Fruit fly (Drosophila melanogaster) whole organism, prepupa: Measurements from ENCODE around the gene Chd64.

Experiments
- Blimp-1 ChIP-seq: fragments of 200-800 bp; sonication (Bioruptor generic); optimal IDR thresholded peaks from 3 replicates; lab custom pipeline; 2017; ENCODE audit warnings: missing biosample characterization, missing genetic modification characterization, mild to moderate bottlenecking, moderate library complexity, missing genetic modification reagents
- CG10631 ChIP-seq: fragments of 200-800 bp; sonication (Bioruptor generic); optimal IDR thresholded peaks from 2 replicates; lab custom pipeline; 2016; ENCODE audit warnings: missing biosample characterization, missing genetic modification characterization
- CG11294 ChIP-seq: fragments of 200-800 bp; sonication (Bioruptor generic); IDR thresholded peaks from 2 replicates; pipeline ENCODE4 v1.3.6; 2022; ENCODE audit warnings: missing biosample characterization, missing genetic modification characterization
- CG11762 ChIP-seq: fragments of 200-800 bp; sonication (Bioruptor generic); optimal IDR thresholded peaks from 3 replicates; lab custom pipeline; 2016; ENCODE audit warnings: missing biosample characterization, missing genetic modification characterization; ENCODE audit not compliant: insufficient read depth
- CG15336 ChIP-seq: fragments of 200-800 bp; sonication (Bioruptor generic); IDR thresholded peaks from 2 replicates; pipeline ENCODE4 v1.3.6; 2022; ENCODE audit warnings: missing biosample characterization, missing genetic modification characterization
- CG16779 ChIP-seq: fragments of 200-800 bp; sonication (Bioruptor generic); optimal IDR thresholded peaks from 3 replicates; lab custom pipeline; 2017; ENCODE audit warnings: missing biosample characterization, mild to moderate bottlenecking, missing genetic modification characterization
- CG3032 ChIP-seq: fragments of 200-800 bp; optimal IDR thresholded peaks from 2 replicates; lab custom pipeline; 2019; ENCODE audit warnings: missing biosample characterization, mild to moderate bottlenecking, missing genetic modification characterization, moderate library complexity
- CG3919 ChIP-seq: fragments of 200-800 bp; sonication (Bioruptor generic); optimal IDR thresholded peaks from 3 replicates; lab custom pipeline; 2016; ENCODE audit warnings: missing biosample characterization, missing genetic modification characterization
- CG6163 ChIP-seq: fragments of 200-800 bp; sonication (Bioruptor generic); IDR thresholded peaks from 3 replicates; pipeline ENCODE4 v1.3.6; 2022; ENCODE audit warnings: missing biosample characterization, missing genetic modification characterization
- CG6792 ChIP-seq: fragments of 200-800 bp; sonication (Bioruptor generic); optimal IDR thresholded peaks from 3 replicates; lab custom pipeline; 2016; ENCODE audit warnings: missing biosample characterization, missing genetic modification characterization
- CG6808 ChIP-seq: fragments of 200-800 bp; sonication (Bioruptor generic); optimal IDR thresholded peaks from 3 replicates; lab custom pipeline; 2017; ENCODE audit warnings: missing biosample characterization, missing genetic modification characterization, mild to moderate bottlenecking, moderate library complexity, missing genetic modification reagents
- CG6854 ChIP-seq: fragments of 200-800 bp; sonication (Bioruptor generic); optimal IDR thresholded peaks from 2 replicates; lab custom pipeline; 2017; ENCODE audit warnings: missing biosample characterization, mild to moderate bottlenecking, missing genetic modification characterization
- CG8119 ChIP-seq: fragments of 200-800 bp; sonication (Bioruptor generic); IDR thresholded peaks from 3 replicates; pipeline ENCODE4 v1.3.6; 2022; ENCODE audit warnings: missing biosample characterization, missing genetic modification characterization
- CG8632 ChIP-seq: fragments of 200-800 bp; sonication (Bioruptor generic); optimal IDR thresholded peaks from 3 replicates; lab custom pipeline; 2016; ENCODE audit warnings: missing biosample characterization, missing genetic modification characterization
- Eip75B ChIP-seq: fragments of 200-800 bp; sonication (Bioruptor generic); optimal IDR thresholded peaks from 3 replicates; lab custom pipeline; 2016; ENCODE audit warnings: missing biosample characterization, missing genetic modification characterization
- Eip93F ChIP-seq: fragments of 200-800 bp; sonication (Bioruptor generic); optimal IDR thresholded peaks from 2 replicates; lab custom pipeline; 2016; ENCODE audit warnings: missing biosample characterization, mild to moderate bottlenecking, missing genetic modification characterization
- Ets21C ChIP-seq: fragments of 200-800 bp; sonication (Bioruptor generic); optimal IDR thresholded peaks from 3 replicates; lab custom pipeline; 2016; ENCODE audit warnings: missing biosample characterization, missing genetic modification characterization
- Ets96B ChIP-seq: fragments of 200-800 bp; optimal IDR thresholded peaks from 2 replicates; lab custom pipeline; 2019; ENCODE audit warnings: missing biosample characterization, mild to moderate bottlenecking, missing genetic modification characterization, moderate library complexity
- Gug ChIP-seq: fragments of 200-800 bp; sonication (Bioruptor generic); IDR thresholded peaks from 2 replicates; pipeline ENCODE4 v1.3.6; 2022; ENCODE audit warnings: missing biosample characterization, missing genetic modification characterization
- Hr38 ChIP-seq: sonication (Bioruptor generic); optimal IDR thresholded peaks from 2 replicates; lab custom pipeline; 2016; ENCODE audit warnings: missing biosample characterization, missing genetic modification characterization
- Hr39 ChIP-seq: fragments of 200-800 bp; sonication (Bioruptor generic); optimal IDR thresholded peaks from 2 replicates; lab custom pipeline; 2016; ENCODE audit warnings: missing biosample characterization, missing genetic modification characterization
- Hr4 ChIP-seq: fragments of 200-800 bp; sonication (Bioruptor generic); optimal IDR thresholded peaks from 3 replicates; lab custom pipeline; 2016; ENCODE audit warnings: missing biosample characterization, missing genetic modification characterization
- Lpt ChIP-seq: fragments of 200-800 bp; sonication (Bioruptor generic); optimal IDR thresholded peaks from 3 replicates; lab custom pipeline; 2016; ENCODE audit warnings: missing biosample characterization, missing genetic modification characterization
- Met ChIP-seq: fragments of 200-800 bp; sonication (Bioruptor generic); optimal IDR thresholded peaks from 3 replicates; lab custom pipeline; 2016; ENCODE audit warnings: missing biosample characterization, missing genetic modification characterization
- OdsH ChIP-seq: fragments of 200-800 bp; sonication (Bioruptor generic); optimal IDR thresholded peaks from 3 replicates; lab custom pipeline; 2016; ENCODE audit warnings: missing biosample characterization, missing genetic modification characterization
- Sox14 ChIP-seq: fragments of 200-800 bp; sonication (Bioruptor generic); optimal IDR thresholded peaks from 3 replicates; lab custom pipeline; 2016; ENCODE audit warnings: missing biosample characterization, missing genetic modification characterization
- Sox15 ChIP-seq: fragments of 200-800 bp; sonication (Bioruptor generic); optimal IDR thresholded peaks from 3 replicates; lab custom pipeline; 2016; ENCODE audit warnings: missing biosample characterization, missing genetic modification characterization
- achi ChIP-seq: fragments of 200-800 bp; sonication (Bioruptor generic); optimal IDR thresholded peaks from 3 replicates; lab custom pipeline; 2016; ENCODE audit warnings: missing biosample characterization, missing genetic modification characterization
- acj6 ChIP-seq: fragments of 200-800 bp; sonication (Bioruptor generic); optimal IDR thresholded peaks from 3 replicates; lab custom pipeline; 2016; ENCODE audit warnings: missing biosample characterization, missing genetic modification characterization
- dac ChIP-seq: fragments of 200-800 bp; sonication (Bioruptor generic); optimal IDR thresholded peaks from 2 replicates; lab custom pipeline; 2017; ENCODE audit warnings: missing biosample characterization, mild to moderate bottlenecking, missing genetic modification characterization
- esn ChIP-seq: fragments of 200-800 bp; sonication (Bioruptor generic); optimal IDR thresholded peaks from 2 replicates; lab custom pipeline; 2016; ENCODE audit warnings: missing biosample characterization, mild to moderate bottlenecking, missing genetic modification characterization, moderate library complexity
- fd59A ChIP-seq: fragments of 200-800 bp; sonication (Bioruptor generic); optimal IDR thresholded peaks from 2 replicates; lab custom pipeline; 2017; ENCODE audit warnings: missing biosample characterization, mild to moderate bottlenecking, missing genetic modification characterization, missing genetic modification reagents
- fd85E ChIP-seq: fragments of 200-800 bp; sonication (Bioruptor generic); optimal IDR thresholded peaks from 3 replicates; lab custom pipeline; 2016; ENCODE audit warnings: missing biosample characterization, missing genetic modification characterization
- fkh ChIP-seq: fragments of 200-800 bp; sonication (Bioruptor generic); optimal IDR thresholded peaks from 3 replicates; lab custom pipeline; 2017; ENCODE audit warnings: missing biosample characterization, mild to moderate bottlenecking, missing genetic modification characterization, moderate library complexity
- lz ChIP-seq: fragments of 200-800 bp; sonication (Bioruptor generic); optimal IDR thresholded peaks from 3 replicates; lab custom pipeline; 2016; ENCODE audit warnings: missing biosample characterization, missing genetic modification characterization
- net ChIP-seq: fragments of 200-800 bp; sonication (Bioruptor generic); optimal IDR thresholded peaks from 3 replicates; lab custom pipeline; 2016; ENCODE audit warnings: missing biosample characterization, missing genetic modification characterization
- spab ChIP-seq: fragments of 200-800 bp; sonication (Bioruptor generic); optimal IDR thresholded peaks from 2 replicates; lab custom pipeline; 2017; ENCODE audit warnings: missing biosample characterization, mild to moderate bottlenecking, missing genetic modification characterization, missing genetic modification reagents
- ss ChIP-seq, 2 experiments: fragments of 200-800 bp; sonication (Bioruptor generic); optimal IDR thresholded peaks; 2 replicates in 1 of 2; 3 replicates in 1 of 2; lab custom pipeline; 2017 to 2018; ENCODE audit warnings: mild to moderate bottlenecking in 2 of 2, missing biosample characterization in 2 of 2, missing genetic modification characterization in 2 of 2, moderate library complexity in 1 of 2
- svp ChIP-seq: fragments of 200-800 bp; sonication (Bioruptor generic); peaks from one replicate; lab custom pipeline; 2016; ENCODE audit warnings: missing biosample characterization, missing genetic modification characterization
- topi ChIP-seq: fragments of 200-800 bp; sonication (Bioruptor generic); optimal IDR thresholded peaks from 3 replicates; lab custom pipeline; 2016; ENCODE audit warnings: missing biosample characterization, missing genetic modification characterization
- vri ChIP-seq: fragments of 200-800 bp; sonication (Bioruptor generic); optimal IDR thresholded peaks from 3 replicates; lab custom pipeline; 2016; ENCODE audit warnings: missing biosample characterization, mild to moderate bottlenecking, missing genetic modification characterization

Chd64 gene

DNA sequence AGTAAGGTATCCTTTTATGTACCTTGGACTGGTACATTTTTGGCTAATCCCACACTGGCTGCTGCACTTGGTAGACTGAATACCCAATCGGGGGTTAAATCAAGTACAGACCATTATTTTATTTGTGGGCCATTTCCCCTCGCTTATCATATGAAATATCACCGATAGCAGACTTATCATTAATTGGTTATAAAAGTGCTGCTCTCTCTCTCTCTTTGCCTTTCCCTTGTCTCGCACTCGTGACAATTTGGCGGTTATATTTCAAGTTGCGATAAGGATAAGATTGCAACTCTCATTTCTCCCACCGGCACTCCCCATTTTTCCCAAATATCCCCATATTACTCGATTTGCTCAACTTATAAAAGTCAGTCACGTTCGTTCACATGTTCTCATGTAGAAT, 6.5 kb downstream of the Chd64 start:
- TF ChIP-seq svp, result peak; percentile 16
- peak; percentile 74 for TF ChIP-seq Eip93F (GFP tag; lab: Kevin White, UChicago)
- TF ChIP-seq OdsH (GFP tag; lab: Kevin White, UChicago), result no peak
- no peak for TF ChIP-seq Blimp-1 (GFP tag; lab: Kevin White, UChicago)
- TF ChIP-seq vri (GFP tag; lab: Kevin White, UChicago), result peak; percentile 25
- TF ChIP-seq Hr4 (GFP tag; lab: Kevin White, UChicago), result no peak

DNA sequence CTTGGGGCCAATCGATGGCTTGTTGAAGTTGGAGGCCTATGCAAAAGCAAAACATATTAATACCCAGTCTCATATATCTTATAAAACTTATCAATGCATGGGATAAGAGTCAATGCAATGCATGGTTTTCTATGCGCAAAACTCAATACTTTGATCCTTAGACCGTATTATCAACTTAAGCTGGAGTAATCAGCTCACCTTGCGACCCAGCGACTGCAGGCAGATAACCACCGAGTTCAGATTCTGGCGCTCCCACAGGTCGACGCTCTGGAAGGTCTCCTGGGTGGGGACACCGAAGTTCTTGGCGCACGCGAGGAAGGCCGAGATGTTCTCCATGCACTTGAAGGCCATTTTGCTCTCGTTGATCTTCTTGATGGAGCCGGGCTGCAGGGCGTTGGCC, 7.1 kb downstream of the Chd64 start:
- TF ChIP-seq Hr39 (no peak), svp (peak; percentile 97), Hr38 (GFP tag; lab: Kevin White, UChicago) (no peak)

DNA sequence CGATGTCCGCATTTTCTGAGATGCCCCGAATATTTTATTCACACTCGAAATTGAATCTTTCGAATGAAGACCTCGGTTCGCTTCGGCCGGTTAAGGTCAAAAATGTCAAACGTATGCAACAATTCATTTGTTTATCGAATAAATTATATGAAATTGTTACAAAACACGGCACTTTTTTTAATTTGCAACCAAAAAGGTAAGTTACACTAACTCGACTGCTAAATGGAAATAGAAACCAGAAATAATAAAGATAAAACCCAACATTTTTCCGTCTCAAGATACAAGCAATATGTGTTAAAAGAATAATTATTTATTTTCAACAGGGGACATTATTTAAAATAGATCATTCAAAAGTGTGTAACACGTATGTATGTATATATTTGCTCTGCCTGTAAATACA, 8.2 kb downstream of the Chd64 start:
- no peak for TF ChIP-seq acj6 (GFP tag; lab: Kevin White, UChicago)
- TF ChIP-seq svp, result peak; percentile 64

DNA sequence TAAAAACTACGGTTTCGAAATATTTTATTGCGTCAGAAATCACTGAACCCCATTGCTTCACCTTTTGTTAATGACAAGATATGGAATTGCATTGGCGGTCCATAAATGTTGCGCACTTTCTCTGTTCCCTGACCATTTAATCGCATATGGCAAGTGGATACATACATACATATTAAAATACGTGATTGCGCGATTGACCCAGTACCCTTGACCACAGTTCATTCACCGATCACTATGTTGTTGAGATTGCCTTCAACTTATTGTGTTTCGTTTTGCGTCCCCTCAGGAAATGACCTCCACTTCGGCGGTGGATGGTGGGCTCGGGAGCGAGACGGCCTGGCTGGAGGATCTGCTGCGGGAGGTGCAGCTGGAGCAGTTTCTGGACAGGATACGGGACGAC, 12.0 kb downstream of the Chd64 start:
- TF ChIP-seq Hr38 (GFP tag; lab: Kevin White, UChicago) (no peak), vri (GFP tag; lab: Kevin White, UChicago) (peak; percentile 2), svp (peak; percentile 82)
- TF ChIP-seq, all 60 proteins: peak for 2

DNA sequence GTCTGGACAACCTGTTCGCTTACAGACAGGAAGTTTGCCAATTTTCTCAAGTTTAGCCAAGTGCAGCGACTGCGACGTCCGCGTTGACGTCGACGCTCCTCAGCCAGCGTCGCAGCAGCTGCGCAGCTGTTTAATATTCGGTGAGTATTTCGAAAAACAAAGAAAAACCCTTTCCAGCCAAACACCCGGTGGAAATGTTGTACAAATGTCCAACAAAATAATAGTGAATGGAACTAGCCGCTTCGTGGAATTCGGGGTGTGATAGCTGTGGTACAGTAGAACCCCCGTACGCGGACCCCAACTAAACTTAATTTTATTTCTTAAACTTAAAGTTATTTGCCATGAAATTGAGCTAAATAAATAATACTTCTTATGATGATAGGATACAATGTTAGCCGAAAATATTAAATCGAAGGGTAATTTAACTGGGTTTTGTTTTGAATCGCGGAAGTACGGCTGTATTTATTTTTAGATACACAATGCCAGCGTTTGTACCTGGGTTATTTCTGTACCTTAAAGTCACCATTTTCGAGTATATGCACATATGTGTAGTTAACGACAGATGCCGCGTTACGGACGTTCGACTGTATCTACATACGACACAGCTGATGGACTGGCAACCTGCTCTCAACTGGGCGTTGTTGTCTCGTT, 13.2 kb downstream of the Chd64 start:
- TF ChIP-seq CG16779, result peak; percentile 16
- TF ChIP-seq CG15336 (GFP tag; lab: Robert Waterston, UW), result peak; percentile 71
- no peak for TF ChIP-seq CG6854 (GFP tag; lab: Kevin White, UChicago)
- TF ChIP-seq ss (GFP tag; optimal IDR thresholded peaks at IDR 0.05; lab: Kevin White, UChicago), result peak; percentile 51 to 77
- TF ChIP-seq svp, result peak; percentile 79
- TF ChIP-seq Hr39, result peak; percentile 60
- TF ChIP-seq CG8632, result peak; percentile 49
- peak; percentile 68 for TF ChIP-seq CG6808
- TF ChIP-seq Ets21C (GFP tag; lab: Kevin White, UChicago), result peak; percentile 25
- no peak for TF ChIP-seq fd85E
- TF ChIP-seq net, result peak; percentile 52
- TF ChIP-seq fkh (GFP tag; lab: Kevin White, UChicago), result peak; percentile 6
- TF ChIP-seq dac (GFP tag; lab: Kevin White, UChicago), result peak; percentile 51
- TF ChIP-seq lz (GFP tag; lab: Kevin White, UChicago), result peak; percentile 49
- TF ChIP-seq CG10631 (GFP tag; lab: Kevin White, UChicago), result peak; percentile 24
- TF ChIP-seq Eip93F (GFP tag; lab: Kevin White, UChicago), result peak; percentile 26
- TF ChIP-seq achi (GFP tag; lab: Kevin White, UChicago), result peak; percentile 68
- TF ChIP-seq CG6163, result peak; percentile 53; the same call in 2 of the 3 replicates
- peak; percentile 56 for TF ChIP-seq CG11762 (GFP tag; lab: Kevin White, UChicago)
- TF ChIP-seq Hr38 (GFP tag; lab: Kevin White, UChicago), result no peak
- TF ChIP-seq topi (GFP tag; lab: Kevin White, UChicago), result peak; percentile 64
- peak; percentile 74 for TF ChIP-seq CG8119 (GFP tag; lab: Robert Waterston, UW)
- TF ChIP-seq Lpt (GFP tag; lab: Kevin White, UChicago), result peak; percentile 44
- TF ChIP-seq Ets96B, result peak; percentile 53
- peak; percentile 72 for TF ChIP-seq Eip75B (GFP tag; lab: Kevin White, UChicago)
- peak; percentile 69 for TF ChIP-seq CG3032 (tag; lab: Kevin White, UChicago)
- TF ChIP-seq Blimp-1 (GFP tag; lab: Kevin White, UChicago), result no peak
- TF ChIP-seq Sox15, result peak; percentile 36
- no peak; the same call in 1 of the 2 replicates for TF ChIP-seq Gug (GFP tag; lab: Robert Waterston, UW)
- peak; percentile 55 for TF ChIP-seq Sox14 (GFP tag; lab: Kevin White, UChicago)
- TF ChIP-seq Met (GFP tag; lab: Kevin White, UChicago), result peak; percentile 67
- peak; percentile 27; the same call in 1 of the 2 replicates for TF ChIP-seq CG11294 (GFP tag; lab: Robert Waterston, UW)
- no peak for TF ChIP-seq vri (GFP tag; lab: Kevin White, UChicago)
- peak; percentile 62 for TF ChIP-seq spab (GFP tag; lab: Kevin White, UChicago)
- TF ChIP-seq acj6 (GFP tag; lab: Kevin White, UChicago), result peak; percentile 75
- TF ChIP-seq esn, result peak; percentile 61
- peak; percentile 88 for TF ChIP-seq Hr4 (GFP tag; lab: Kevin White, UChicago)
- TF ChIP-seq fd59A (GFP tag; lab: Kevin White, UChicago), result peak; percentile 62
- TF ChIP-seq CG6792 (GFP tag; lab: Kevin White, UChicago), result peak; percentile 39
- peak; percentile 74 for TF ChIP-seq CG3919
